Worm (Caenorhabditis elegans) whole organism, early embryonic: ENCODE data around the gene K01G12.22.

ENCODE experiments used
- ama-1 ChIP-seq: fragments of 150-350 bp; optimal IDR thresholded peaks from 2 replicates; lab custom pipeline; 2014
- ceh-36 ChIP-seq: sonication (generic microtip); optimal IDR thresholded peaks from 2 replicates; lab custom pipeline; 2016; ENCODE audit warnings: missing genetic modification characterization, inconsistent platforms, missing compliant biosample characterization

DNA sequence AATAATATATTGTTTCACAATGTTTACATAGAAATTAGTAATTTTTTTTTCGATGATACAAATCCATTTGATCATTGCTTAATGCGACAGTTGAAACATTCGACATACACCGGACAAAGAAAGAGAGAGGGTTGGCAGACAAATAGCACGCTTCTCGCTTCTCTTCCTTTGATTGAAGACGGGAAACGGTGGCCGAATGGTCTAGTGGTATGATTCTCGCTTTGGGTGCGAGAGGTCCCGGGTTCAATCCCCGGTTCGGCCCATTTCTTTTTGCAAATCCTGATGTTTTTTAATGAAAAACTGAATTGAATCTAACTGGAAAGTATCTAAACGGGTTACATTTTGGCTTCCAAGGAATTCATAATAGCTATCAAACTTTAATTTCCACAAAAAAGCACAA, 32.9 kb downstream of the K01G12.22 start:
- no peak for TF ChIP-seq ceh-36 (tag; lab: Kevin White, UChicago)
- TF ChIP-seq ama-1 (lab: Kevin White, UChicago): no peak
